Fruit fly (Drosophila melanogaster): ENCODE results near the gene peg.

Gene peg

dm6 chr3R:21001123-21001522 is 22.8 kb downstream of the peg start:
- no peak for TF ChIP-seq CTCF (optimal IDR thresholded peaks at IDR 0.05)
- TF ChIP-seq CG8478 (optimal IDR thresholded peaks at IDR 0.05), result no peak

dm6 chr3R:20998319-20998718 is 25.6 kb downstream of the peg start:
- no peak for TF ChIP-seq CG8478 (optimal IDR thresholded peaks at IDR 0.05)
- no peak for TF ChIP-seq CTCF (optimal IDR thresholded peaks at IDR 0.05)

- TF ChIP-seq CTCF (optimal IDR thresholded peaks at IDR 0.05), result no peak
- TF ChIP-seq CG8478 (optimal IDR thresholded peaks at IDR 0.05), result no peak
Measured at dm6 chr3R:20990409-20990808, 33.6 kb downstream of the peg start.

- no peak for TF ChIP-seq CTCF (optimal IDR thresholded peaks at IDR 0.05)
- no peak for TF ChIP-seq CG8478 (optimal IDR thresholded peaks at IDR 0.05)
Measured at dm6 chr3R:20989657-20990056, 34.3 kb downstream of the peg start.

- TF ChIP-seq CTCF (optimal IDR thresholded peaks at IDR 0.05) (no peak), CG8478 (optimal IDR thresholded peaks at IDR 0.05) (no peak)
Measured at dm6 chr3R:20989046-20989445, 34.9 kb downstream of the peg start.

dm6 chr3R:20988560-20988959 is 35.4 kb downstream of the peg start:
- no peak for TF ChIP-seq CG8478 (optimal IDR thresholded peaks at IDR 0.05)
- TF ChIP-seq CTCF (optimal IDR thresholded peaks at IDR 0.05), result no peak

- TF ChIP-seq CG8478 (optimal IDR thresholded peaks at IDR 0.05), result no peak
- TF ChIP-seq CTCF (optimal IDR thresholded peaks at IDR 0.05), result no peak
Measured at dm6 chr3R:20987836-20988235, 36.1 kb downstream of the peg start, which contains the start of gene CG43446. Gene CG43446 (minus strand): TSS chr3R:20987936.

dm6 chr3R:20985592-20985991 is 38.4 kb downstream of the peg start:
- no peak for TF ChIP-seq CG8478 (optimal IDR thresholded peaks at IDR 0.05)
- TF ChIP-seq CTCF (optimal IDR thresholded peaks at IDR 0.05), result no peak

- TF ChIP-seq CG8478 (optimal IDR thresholded peaks at IDR 0.05), result no peak
- no peak for TF ChIP-seq CTCF (optimal IDR thresholded peaks at IDR 0.05)
Measured at dm6 chr3R:20984902-20985301, 39.1 kb downstream of the peg start.

dm6 chr3R:20984087-20984486 is 39.9 kb downstream of the peg start:
- TF ChIP-seq CTCF (optimal IDR thresholded peaks at IDR 0.05) (peak; percentile 80 to 82), CG8478 (optimal IDR thresholded peaks at IDR 0.05) (no peak)

dm6 chr3R:20977846-20978295 is 46.1 kb downstream of the peg start, which contains the start of gene Calx:
Gene Calx (plus strand): TSS chr3R:20978183.
- no peak for TF ChIP-seq CG8478 (optimal IDR thresholded peaks at IDR 0.05)
- no peak for TF ChIP-seq CTCF (optimal IDR thresholded peaks at IDR 0.05)

- no peak for TF ChIP-seq CG8478 (optimal IDR thresholded peaks at IDR 0.05)
- no peak for TF ChIP-seq CTCF (optimal IDR thresholded peaks at IDR 0.05)
Measured at dm6 chr3R:20976649-20977048, 47.3 kb downstream of the peg start.

Data from S2 (cell line).